Fruit fly (Drosophila melanogaster): ENCODE data around the gene Noc1.

DNA sequence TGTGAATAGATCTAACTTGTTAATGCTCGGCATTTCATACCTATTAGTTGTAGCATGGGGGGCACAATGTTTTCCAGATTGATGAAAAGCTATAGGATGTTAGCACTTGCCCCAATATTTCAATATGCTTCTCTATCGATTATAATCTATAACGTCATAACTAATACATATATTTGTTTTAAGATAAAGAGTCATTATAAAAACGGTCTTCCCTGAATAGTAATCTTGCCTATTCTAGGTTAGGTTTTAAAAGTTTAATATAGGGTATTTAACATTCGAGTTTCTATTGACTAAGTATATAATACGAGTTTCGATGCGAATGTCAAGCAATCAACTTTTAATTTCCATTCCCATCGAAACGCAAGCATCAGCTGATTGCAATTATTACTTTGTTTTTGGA lies 13.4 kb upstream of the Noc1 start, which contains the start of the genes CG6321 and Blos2:
- TF ChIP-seq spab (GFP tag; optimal IDR thresholded peaks at IDR 0.05): peak; percentile 43
- TF ChIP-seq CG9139 (GFP tag; optimal IDR thresholded peaks at IDR 0.05): peak; percentile 65
- TF ChIP-seq esn (GFP tag; optimal IDR thresholded peaks at IDR 0.05): peak; percentile 85
- TF ChIP-seq Lpt (GFP tag; optimal IDR thresholded peaks at IDR 0.05): peak; percentile 61
- peak; percentile 43 for TF ChIP-seq CG11902 (GFP tag; optimal IDR thresholded peaks at IDR 0.05)
- TF ChIP-seq lz (GFP tag; optimal IDR thresholded peaks at IDR 0.05): peak; percentile 76
- TF ChIP-seq Hr39 (GFP tag; optimal IDR thresholded peaks at IDR 0.05): peak; percentile 65
- TF ChIP-seq dac (GFP tag; optimal IDR thresholded peaks at IDR 0.05): peak; percentile 13

Data from whole organism, prepupa.